Worm (Caenorhabditis elegans) whole organism, early embryonic: Measurements from ENCODE around the gene srh-193.
"Not testable (repeated sequence)": the region's sequence is repeated elsewhere in the genome, so short reads cannot be mapped to it uniquely, and the experiment has no call there.

Source experiments
- B0310.2 ChIP-seq: sonication (generic microtip); optimal IDR thresholded peaks from 2 replicates; lab custom pipeline; 2016; ENCODE audit warnings: mild to moderate bottlenecking, missing genetic modification characterization, missing compliant biosample characterization
- F13C5.2 ChIP-seq: sonication (generic microtip); optimal IDR thresholded peaks from 2 replicates; lab custom pipeline; 2017; ENCODE audit warnings: mild to moderate bottlenecking, missing genetic modification characterization, inconsistent platforms, missing compliant biosample characterization
- aly-1 ChIP-seq: sonication (generic microtip); optimal IDR thresholded peaks from 2 replicates; lab custom pipeline; 2016; ENCODE audit warnings: missing genetic modification characterization, missing compliant biosample characterization
- ama-1 ChIP-seq: fragments of 150-350 bp; optimal IDR thresholded peaks from 2 replicates; lab custom pipeline; 2014
- ceh-13 ChIP-seq: fragments of 200-800 bp; sonication (Bioruptor generic); optimal IDR thresholded peaks from 2 replicates; lab custom pipeline; 2018; ENCODE audit warnings: mild to moderate bottlenecking, missing genetic modification characterization, missing compliant biosample characterization
- ceh-36 ChIP-seq: sonication (generic microtip); optimal IDR thresholded peaks from 2 replicates; lab custom pipeline; 2016; ENCODE audit warnings: missing genetic modification characterization, inconsistent platforms, missing compliant biosample characterization
- ets-7 ChIP-seq: sonication (generic microtip); optimal IDR thresholded peaks from 2 replicates; lab custom pipeline; 2016; ENCODE audit warnings: missing genotype, missing genetic modification characterization, missing compliant biosample characterization
- flt-1 ChIP-seq: fragments of 200-800 bp; sonication (Bioruptor generic); IDR thresholded peaks from 2 replicates; pipeline ENCODE4 v1.3.6; 2022; ENCODE audit warnings: missing genetic modification characterization, missing compliant biosample characterization
- hmbx-1 ChIP-seq: sonication (generic microtip); optimal IDR thresholded peaks from 2 replicates; lab custom pipeline; 2016; ENCODE audit warnings: mild to moderate bottlenecking, missing genetic modification characterization, missing compliant biosample characterization
- hmg-4 ChIP-seq: fragments of 200-800 bp; sonication (Bioruptor generic); optimal IDR thresholded peaks from 2 replicates; lab custom pipeline; 2018; ENCODE audit warnings: mild to moderate bottlenecking, missing genetic modification characterization, missing compliant biosample characterization
- hnd-1 ChIP-seq: sonication (generic microtip); optimal IDR thresholded peaks from 2 replicates; lab custom pipeline; 2016; ENCODE audit warnings: missing genetic modification characterization, missing compliant biosample characterization
- pes-1 ChIP-seq: fragments of 200-800 bp; sonication (Bioruptor generic); IDR thresholded peaks from 2 replicates; pipeline ENCODE4 v1.3.6; 2022; ENCODE audit warnings: missing genetic modification reagents, missing genetic modification characterization, missing compliant biosample characterization
- scrt-1 ChIP-seq: fragments of 200-800 bp; sonication (Bioruptor generic); IDR thresholded peaks from 2 replicates; pipeline ENCODE4 v1.3.6; 2022; ENCODE audit warnings: missing genetic modification characterization, missing compliant biosample characterization
- sea-1 ChIP-seq: fragments of 200-800 bp; sonication (Bioruptor generic); conservative IDR thresholded peaks from 2 replicates; pipeline ENCODE4 v1.3.6; 2022; ENCODE audit warnings: missing genetic modification characterization, missing compliant biosample characterization
- tbx-11 ChIP-seq: fragments of 200-800 bp; sonication (Bioruptor generic); IDR thresholded peaks from 2 replicates; pipeline ENCODE4 v1.3.6; 2022; ENCODE audit warnings: missing genetic modification characterization, missing compliant biosample characterization
- tbx-37 ChIP-seq: fragments of 200-800 bp; sonication (Bioruptor generic); conservative IDR thresholded peaks from 2 replicates; pipeline ENCODE4 v1.3.6; 2022; ENCODE audit warnings: missing genetic modification reagents, missing genetic modification characterization, missing compliant biosample characterization
- tra-4 ChIP-seq: sonication (generic microtip); optimal IDR thresholded peaks from 2 replicates; lab custom pipeline; 2017; ENCODE audit warnings: missing genetic modification characterization, missing compliant biosample characterization

The srh-193 gene

DNA sequence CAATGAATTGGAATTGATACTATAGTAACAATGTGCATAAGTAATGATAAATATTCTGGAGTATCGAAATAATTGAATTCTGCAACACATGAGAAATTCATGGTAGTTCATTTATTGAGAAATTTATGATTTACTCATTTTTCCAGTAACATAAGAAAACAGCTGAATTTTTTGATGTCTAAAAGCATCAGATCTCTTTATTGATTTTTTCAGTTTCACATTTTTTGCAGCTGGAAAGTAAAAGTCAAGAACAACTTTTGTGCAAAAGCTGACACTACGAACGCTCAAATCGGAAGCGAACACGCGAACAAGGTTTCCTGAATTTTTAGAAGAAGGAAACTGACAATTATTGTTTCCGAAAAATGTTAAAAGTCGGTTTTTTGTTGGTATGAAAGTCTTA is at the start of gene srh-193:
srh-193 (minus strand) TSS at position 101 of the 400 bp plus-strand sequence.
- TF ChIP-seq tra-4 (tag; lab: Kevin White, UChicago); B0310.2 (tag; lab: Kevin White, UChicago); flt-1 (GFP tag; lab: Robert Waterston, UW): not testable (repeated sequence)

ce11 chrV:4339479-4339878 is 49.5 kb upstream of the srh-193 start:
- TF ChIP-seq ets-7 (tag; lab: Kevin White, UChicago) (no peak), flt-1 (GFP tag; lab: Robert Waterston, UW) (no peak), tra-4 (tag; lab: Kevin White, UChicago) (no peak), scrt-1 (no peak), hnd-1 (tag; lab: Kevin White, UChicago) (no peak), F13C5.2 (tag; lab: Kevin White, UChicago) (no peak), ama-1 (lab: Kevin White, UChicago) (no peak), B0310.2 (tag; lab: Kevin White, UChicago) (no peak), tbx-37 (no peak), ceh-36 (no peak), hmg-4 (GFP tag; lab: Kevin White, UChicago) (no peak), sea-1 (GFP tag; lab: Robert Waterston, UW) (no peak), ceh-13 (GFP tag; lab: Kevin White, UChicago) (no peak), pes-1 (GFP tag; lab: Robert Waterston, UW) (no peak), hmbx-1 (tag; lab: Kevin White, UChicago) (no peak), aly-1 (tag; lab: Kevin White, UChicago) (no peak)

- not testable (repeated sequence) for TF ChIP-seq ets-7 (tag; lab: Kevin White, UChicago); flt-1 (GFP tag; lab: Robert Waterston, UW); ama-1 (lab: Kevin White, UChicago)
Measured at ce11 chrV:4336462-4336861, 46.5 kb upstream of the srh-193 start, which contains the start of gene irld-1. Gene irld-1 (plus strand): TSS chrV:4336762.

DNA sequence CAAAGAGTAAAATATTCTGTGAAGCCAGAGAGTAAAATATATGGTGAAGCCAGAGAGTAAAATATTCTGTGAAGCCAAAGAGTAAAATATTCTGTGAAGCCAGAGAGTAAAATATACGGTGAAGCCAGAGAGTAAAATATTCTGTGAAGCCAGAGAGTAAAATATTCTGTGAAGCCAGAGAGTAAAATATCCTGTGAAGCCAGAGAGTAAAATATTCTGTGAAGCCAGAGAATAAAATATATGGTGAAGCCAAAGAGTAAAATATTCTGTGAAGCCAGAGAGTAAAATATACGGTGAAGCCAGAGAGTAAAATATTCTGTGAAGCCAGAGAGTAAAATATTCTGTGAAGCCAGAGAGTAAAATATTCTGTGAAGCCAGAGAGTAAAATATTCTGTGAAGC is 43.5 kb upstream of the srh-193 start:
- TF ChIP-seq tbx-37, result peak; percentile 40; the same call in 1 of the 2 replicates

- TF ChIP-seq aly-1 (tag; lab: Kevin White, UChicago), result no peak
- no peak for TF ChIP-seq tbx-11
- TF ChIP-seq ceh-13 (GFP tag; lab: Kevin White, UChicago), result no peak
- TF ChIP-seq tra-4 (tag; lab: Kevin White, UChicago), result no peak
- no peak for TF ChIP-seq tbx-37
- no peak for TF ChIP-seq ets-7 (tag; lab: Kevin White, UChicago)
- no peak for TF ChIP-seq pes-1 (GFP tag; lab: Robert Waterston, UW)
- no peak for TF ChIP-seq scrt-1
- TF ChIP-seq hnd-1 (tag; lab: Kevin White, UChicago), result no peak
- TF ChIP-seq hmg-4 (GFP tag; lab: Kevin White, UChicago), result no peak
- no peak for TF ChIP-seq ceh-36
- TF ChIP-seq hmbx-1 (tag; lab: Kevin White, UChicago), result no peak
- no peak for TF ChIP-seq ama-1 (lab: Kevin White, UChicago)
Measured at ce11 chrV:4332450-4332849, 42.5 kb upstream of the srh-193 start, which contains the start of gene oac-12. Gene oac-12 (minus strand): TSS chrV:4332550.

DNA sequence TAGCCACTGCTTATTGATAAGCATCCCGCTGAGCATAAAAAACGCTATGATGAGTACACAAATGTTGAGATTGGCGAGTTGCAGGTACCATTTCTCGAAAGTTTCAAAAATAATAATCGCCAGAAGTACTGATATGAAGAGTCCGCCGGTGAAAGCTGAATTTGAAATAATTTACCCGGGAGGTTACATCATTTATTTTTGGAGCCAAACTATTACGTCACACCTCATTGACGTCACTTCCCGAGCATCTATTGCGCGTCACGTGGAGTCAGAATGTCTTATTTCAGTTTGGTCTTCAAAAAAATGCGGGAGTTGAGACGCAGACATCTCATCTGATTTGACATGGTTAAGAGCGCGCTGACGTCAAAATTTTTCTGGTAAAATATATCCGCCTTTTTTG is 40.8 kb upstream of the srh-193 start:
- TF ChIP-seq ceh-13 (GFP tag; lab: Kevin White, UChicago), result no peak
- TF ChIP-seq pes-1 (GFP tag; lab: Robert Waterston, UW), result no peak
- no peak for TF ChIP-seq aly-1 (tag; lab: Kevin White, UChicago)
- TF ChIP-seq ceh-36, result no peak
- TF ChIP-seq ama-1 (lab: Kevin White, UChicago), result no peak
- TF ChIP-seq flt-1 (GFP tag; lab: Robert Waterston, UW), result no peak
- TF ChIP-seq scrt-1, result no peak
- TF ChIP-seq hnd-1 (tag; lab: Kevin White, UChicago), result no peak
- no peak for TF ChIP-seq ets-7 (tag; lab: Kevin White, UChicago)
- no peak for TF ChIP-seq tra-4 (tag; lab: Kevin White, UChicago)
- no peak for TF ChIP-seq hmg-4 (GFP tag; lab: Kevin White, UChicago)
- no peak for TF ChIP-seq sea-1 (GFP tag; lab: Robert Waterston, UW)
- TF ChIP-seq tbx-37, result no peak

ce11 chrV:4326841-4327240 is 36.8 kb upstream of the srh-193 start, which contains the start of gene D2063.1:
Gene D2063.1 (plus strand): TSS chrV:4327121.
- no peak for TF ChIP-seq pes-1 (GFP tag; lab: Robert Waterston, UW)
- no peak for TF ChIP-seq tbx-37
- no peak for TF ChIP-seq tbx-11
- TF ChIP-seq hmbx-1 (tag; lab: Kevin White, UChicago), result no peak
- no peak for TF ChIP-seq ceh-36

DNA sequence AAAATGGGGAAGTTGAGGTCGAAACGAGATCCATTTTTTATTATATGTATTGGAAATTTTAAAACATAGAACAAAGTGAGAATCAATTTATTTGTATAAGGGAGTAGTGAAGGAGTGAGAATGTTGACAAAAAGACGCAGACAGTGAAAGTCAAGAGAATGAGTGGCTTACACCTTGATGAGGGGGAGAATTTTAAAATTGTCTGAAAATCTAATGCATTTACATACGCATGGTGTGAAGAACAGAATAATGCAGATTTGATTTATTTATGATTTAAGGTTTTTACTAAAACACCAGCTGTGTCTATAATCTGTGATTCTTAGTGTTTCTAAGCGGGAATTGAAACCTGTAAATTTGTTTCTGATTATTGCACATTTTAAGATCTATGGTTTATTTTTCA is 35.4 kb upstream of the srh-193 start, which contains the start of gene nhr-125:
nhr-125 (minus strand) TSS at position 101 of the 400 bp plus-strand sequence.
- TF ChIP-seq hmg-4 (GFP tag; lab: Kevin White, UChicago) (no peak), ets-7 (tag; lab: Kevin White, UChicago) (no peak), tbx-11 (no peak), F13C5.2 (tag; lab: Kevin White, UChicago) (no peak), tbx-37 (no peak), scrt-1 (no peak)

DNA sequence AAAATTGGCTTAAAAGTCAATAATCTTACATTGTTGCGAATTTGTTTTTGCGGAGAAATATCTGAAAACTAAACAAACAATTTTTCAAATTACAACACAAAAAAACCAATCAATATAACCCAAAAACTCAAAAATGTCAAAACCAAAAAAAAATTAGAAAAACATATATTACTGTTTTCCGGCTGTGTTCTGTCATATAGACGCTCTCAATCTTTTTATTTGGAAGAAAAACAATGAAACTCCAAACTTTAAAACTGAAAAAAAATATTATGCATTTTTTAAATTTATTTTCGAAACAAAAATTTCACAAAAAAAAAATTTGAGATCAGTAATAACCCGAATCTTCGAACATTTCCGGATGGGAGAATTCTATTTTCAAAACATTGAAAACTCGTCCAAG is 32.7 kb upstream of the srh-193 start, which contains the start of gene R02D1.2:
R02D1.2 (minus strand) TSS at position 101 of the 400 bp plus-strand sequence.
- TF ChIP-seq aly-1 (tag; lab: Kevin White, UChicago) (no peak), F13C5.2 (tag; lab: Kevin White, UChicago) (no peak), ets-7 (tag; lab: Kevin White, UChicago) (no peak), B0310.2 (tag; lab: Kevin White, UChicago) (no peak), flt-1 (GFP tag; lab: Robert Waterston, UW) (no peak), sea-1 (GFP tag; lab: Robert Waterston, UW) (no peak)
